Worm (Caenorhabditis elegans): ENCODE results near the gene cdr-2.

- TF ChIP-seq lin-13 (tag; optimal IDR thresholded peaks at IDR 0.05) = no peak
- no peak for TF ChIP-seq nhr-76 (tag; optimal IDR thresholded peaks at IDR 0.05)
- no peak for TF ChIP-seq nhr-12 (tag; optimal IDR thresholded peaks at IDR 0.05)
- TF ChIP-seq nhr-237 (tag; optimal IDR thresholded peaks at IDR 0.05) = no peak
- TF ChIP-seq nhr-2 (tag; optimal IDR thresholded peaks at IDR 0.05) = no peak
- TF ChIP-seq unc-39 (tag; optimal IDR thresholded peaks at IDR 0.05) = no peak
- TF ChIP-seq drap-1 (GFP tag; optimal IDR thresholded peaks at IDR 0.05) = no peak
- TF ChIP-seq ztf-11 (tag; optimal IDR thresholded peaks at IDR 0.05) = no peak
- no peak for TF ChIP-seq mep-1 (tag; optimal IDR thresholded peaks at IDR 0.05)
- TF ChIP-seq snpc-4 (tag; optimal IDR thresholded peaks at IDR 0.05) = no peak
- no peak for TF ChIP-seq nhr-28 (tag; optimal IDR thresholded peaks at IDR 0.05)
Observed at ce11 chrV:12460583-12460982, 45.1 kb upstream of the cdr-2 start.
